Fruit fly (Drosophila melanogaster) whole organism, prepupa: ENCODE data around the gene Polr2A.
A peak's percentile ranks its signal among the peaks of the same experiment; 100 is the strongest.

Experiments used
- CG6276 ChIP-seq: fragments of 200-800 bp; sonication (Bioruptor generic); optimal IDR thresholded peaks from 2 replicates; lab custom pipeline; 2017; ENCODE audit warnings: missing biosample characterization, mild to moderate bottlenecking, missing genetic modification characterization
- Lpt ChIP-seq: fragments of 200-800 bp; sonication (Bioruptor generic); optimal IDR thresholded peaks from 3 replicates; lab custom pipeline; 2016; ENCODE audit warnings: missing biosample characterization, missing genetic modification characterization

dm6 chrX:11523921-11524320, 46.2 kb downstream of the Polr2A start:
- TF ChIP-seq Lpt (GFP tag; lab: Kevin White, UChicago) (no peak), CG6276 (GFP tag; lab: Kevin White, UChicago) (peak; percentile 20)
